Worm (Caenorhabditis elegans): Measurements from ENCODE around the gene srx-54.

- no peak for TF ChIP-seq nhr-6 (tag; optimal IDR thresholded peaks at IDR 0.05)
- no peak for TF ChIP-seq nhr-25 (tag; optimal IDR thresholded peaks at IDR 0.05)
- no peak for TF ChIP-seq ztf-4 (tag; optimal IDR thresholded peaks at IDR 0.05)
These were observed 17.4 kb downstream of the srx-54 start for ce11 chrV:16992383-16992782.
